Worm (Caenorhabditis elegans): ENCODE measurements around the gene srh-289.

- TF ChIP-seq nhr-76 (tag; optimal IDR thresholded peaks at IDR 0.05) (no peak), F37D6.2 (tag; optimal IDR thresholded peaks at IDR 0.05) (no peak), mxl-2 (GFP tag; conservative IDR thresholded peaks at IDR 0.05) (no peak), R02D3.7 (tag; optimal IDR thresholded peaks at IDR 0.05) (no peak), dmd-9 (GFP tag; IDR thresholded peaks at IDR 0.05) (no peak), zag-1 (tag; optimal IDR thresholded peaks at IDR 0.05) (no peak), set-16 (GFP tag; IDR thresholded peaks at IDR 0.05) (no peak), attf-4 (tag; optimal IDR thresholded peaks at IDR 0.05) (no peak), ceh-44 (GFP tag; IDR thresholded peaks at IDR 0.05) (no peak), nhr-6 (tag; optimal IDR thresholded peaks at IDR 0.05) (no peak), pha-4 (GFP tag; IDR thresholded peaks at IDR 0.05) (no peak), pha-4 (tag; optimal IDR thresholded peaks at IDR 0.05) (no peak), daf-12 (tag; optimal IDR thresholded peaks at IDR 0.05) (no peak)
Measured at ce11 chrV:17743802-17744201, 50.1 kb downstream of the srh-289 start.

Data from whole organism, L4 larva.